Worm (Caenorhabditis elegans): Measurements from ENCODE around the gene fbxa-133.

DNA sequence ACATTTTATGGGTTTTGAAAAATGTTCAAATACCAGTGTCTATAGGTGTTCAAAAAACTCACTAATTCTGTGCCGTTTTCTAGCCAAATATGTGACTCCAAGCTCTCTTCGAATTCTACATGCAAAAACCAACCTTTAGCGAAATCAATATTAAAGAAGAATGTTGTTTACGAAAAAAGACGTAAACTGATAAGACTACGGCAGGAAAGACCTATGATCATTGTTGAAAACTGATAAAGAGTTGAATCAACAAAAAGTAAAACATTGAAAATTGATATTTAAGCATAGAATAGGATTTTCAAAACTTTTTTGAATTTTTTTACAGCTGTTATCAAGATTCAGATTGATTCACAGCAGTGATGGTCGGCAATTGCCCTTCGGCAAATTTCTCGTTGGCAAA is 14.2 kb downstream of the fbxa-133 start, which contains the start of gene Y6G8.2:
- no peak for TF ChIP-seq tbx-9 (tag; optimal IDR thresholded peaks at IDR 0.05; ENCODE audit: borderline replicate concordance)
- TF ChIP-seq rcor-1 (GFP tag; IDR thresholded peaks at IDR 0.05): no peak
- TF ChIP-seq ama-1 (optimal IDR thresholded peaks at IDR 0.05): no peak
- TF ChIP-seq ama-1 (GFP tag; optimal IDR thresholded peaks at IDR 0.05): no peak
- TF ChIP-seq egl-44 (GFP tag; IDR thresholded peaks at IDR 0.05): no peak
- TF ChIP-seq nfya-1 (tag; optimal IDR thresholded peaks at IDR 0.05; ENCODE audit: borderline replicate concordance, insufficient read depth): no peak
- no peak for TF ChIP-seq let-526 (GFP tag; IDR thresholded peaks at IDR 0.05)
- TF ChIP-seq pha-4 (tag; optimal IDR thresholded peaks at IDR 0.05): no peak
- TF ChIP-seq somi-1 (GFP tag; optimal IDR thresholded peaks at IDR 0.05): no peak
- TF ChIP-seq cebp-2 (GFP tag; IDR thresholded peaks at IDR 0.05): no peak
- no peak for TF ChIP-seq ccch-3 (GFP tag; optimal IDR thresholded peaks at IDR 0.05)
